Worm (Caenorhabditis elegans): ENCODE results near the gene mesp-1.

The mesp-1 gene

DNA sequence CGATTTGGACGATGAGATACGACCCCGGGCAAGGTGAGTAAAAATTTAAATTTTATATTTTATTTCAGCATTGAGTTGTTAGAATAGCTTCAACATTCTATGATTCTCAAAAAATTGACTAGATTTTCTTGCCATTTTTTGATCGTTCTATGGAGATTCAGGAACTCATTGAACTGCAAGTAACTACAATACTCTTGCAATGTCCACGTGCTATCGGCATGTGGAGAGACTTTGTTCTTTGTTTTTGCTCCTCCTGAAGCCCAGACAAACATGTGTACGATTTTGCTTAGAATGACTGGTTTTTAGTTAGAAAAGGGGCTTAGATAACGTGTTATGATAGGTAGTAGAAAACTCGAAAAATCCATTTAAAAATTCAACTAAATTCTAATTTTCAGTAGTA is 36.8 kb downstream of the mesp-1 start:
- TF ChIP-seq sma-9 (GFP tag; optimal IDR thresholded peaks at IDR 0.05) (peak; percentile 30), sma-9 (tag; optimal IDR thresholded peaks at IDR 0.05) (no peak), ama-1 (optimal IDR thresholded peaks at IDR 0.05) (peak; percentile 45), unc-62 (GFP tag; optimal IDR thresholded peaks at IDR 0.05) (no peak), nhr-129 (tag; optimal IDR thresholded peaks at IDR 0.05) (peak; percentile 5)

DNA sequence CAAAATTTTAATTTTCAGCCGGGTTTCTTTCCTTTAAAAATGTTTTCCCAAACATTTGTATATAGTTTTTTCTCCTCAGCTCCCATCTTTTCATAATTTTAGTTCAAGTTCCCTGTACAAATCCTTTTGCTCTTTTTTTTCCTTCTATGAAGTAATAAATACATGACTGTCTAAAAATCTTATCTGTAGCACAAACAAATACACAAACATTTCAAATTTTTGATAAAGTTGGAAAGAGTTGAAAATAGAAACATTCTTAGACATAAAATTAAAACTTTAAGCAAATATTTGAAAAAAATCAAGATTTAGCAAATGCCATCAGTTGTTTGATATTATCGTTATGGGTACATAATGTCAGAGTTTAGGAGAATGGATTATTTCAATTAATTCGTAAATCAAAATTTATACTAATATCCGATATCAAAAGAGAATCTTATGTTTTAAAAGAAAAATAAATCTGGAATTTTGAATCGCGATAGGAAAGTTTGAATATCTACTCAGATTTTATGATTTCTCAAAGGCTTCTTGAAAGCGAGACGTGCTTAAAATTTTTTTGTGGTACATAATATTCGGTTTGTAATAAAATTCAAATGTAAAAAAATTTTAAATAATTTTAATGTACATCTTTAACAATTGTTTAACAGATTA is 39.0 kb downstream of the mesp-1 start:
- TF ChIP-seq nhr-25 (tag; optimal IDR thresholded peaks at IDR 0.05): no peak
- peak; percentile 18 for TF ChIP-seq gmeb-1 (tag; optimal IDR thresholded peaks at IDR 0.05)
- TF ChIP-seq skn-1 (tag; optimal IDR thresholded peaks at IDR 0.05): no peak
- TF ChIP-seq nhr-77 (tag; optimal IDR thresholded peaks at IDR 0.05): no peak
- TF ChIP-seq sem-4 (tag; optimal IDR thresholded peaks at IDR 0.05): no peak
- no peak for TF ChIP-seq egl-27 (tag; optimal IDR thresholded peaks at IDR 0.05)
- TF ChIP-seq blmp-1 (tag; optimal IDR thresholded peaks at IDR 0.05; ENCODE audit: insufficient read depth): no peak
- no peak for TF ChIP-seq unc-55 (GFP tag; optimal IDR thresholded peaks at IDR 0.05)
- TF ChIP-seq mbf-1 (tag; optimal IDR thresholded peaks at IDR 0.05): no peak
- no peak for TF ChIP-seq lsy-2 (tag; optimal IDR thresholded peaks at IDR 0.05)
- TF ChIP-seq lin-13 (GFP tag; optimal IDR thresholded peaks at IDR 0.05): peak; percentile 0
- TF ChIP-seq peb-1 (tag; optimal IDR thresholded peaks at IDR 0.05): no peak
- no peak for TF ChIP-seq zag-1 (tag; optimal IDR thresholded peaks at IDR 0.05)
- TF ChIP-seq ztf-4 (tag; optimal IDR thresholded peaks at IDR 0.05): no peak
- TF ChIP-seq ztf-1 (GFP tag; conservative IDR thresholded peaks at IDR 0.05): no peak
- peak; percentile 36 for TF ChIP-seq sma-3 (GFP tag; optimal IDR thresholded peaks at IDR 0.05)

DNA sequence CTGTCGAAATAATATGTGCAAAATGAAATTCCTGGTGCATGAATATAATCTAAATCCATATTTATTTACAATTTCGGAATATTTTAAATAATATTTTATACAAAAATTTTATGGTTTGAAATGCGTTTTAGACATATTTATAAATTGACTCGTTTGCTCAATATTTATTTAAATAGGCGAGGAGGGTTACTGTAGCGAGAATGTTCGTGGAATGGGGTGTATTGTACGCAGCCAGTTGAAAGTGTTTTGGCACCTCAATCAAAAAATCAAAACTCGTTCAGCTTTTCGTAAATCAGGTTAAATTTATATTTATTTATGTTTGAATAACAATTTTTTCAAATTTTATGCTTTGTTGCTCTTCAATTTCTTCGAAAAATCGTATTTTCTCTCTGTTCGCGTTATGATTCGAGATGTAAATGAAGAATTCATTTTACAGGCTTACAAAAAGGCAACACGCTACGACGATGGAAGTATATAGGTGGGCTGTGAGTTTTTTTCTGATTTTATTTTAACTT is 39.6 kb downstream of the mesp-1 start, which contains the start of gene hyl-1:
Gene hyl-1, plus strand, starts transcription at position 465 of the 515 bp plus-strand sequence.
- no peak for TF ChIP-seq Y55F3AM.14 (GFP tag; optimal IDR thresholded peaks at IDR 0.05)
- no peak for TF ChIP-seq ztf-1 (GFP tag; conservative IDR thresholded peaks at IDR 0.05)
- TF ChIP-seq skn-1 (tag; optimal IDR thresholded peaks at IDR 0.05): no peak
- no peak for TF ChIP-seq ceh-82 (tag; optimal IDR thresholded peaks at IDR 0.05)
- TF ChIP-seq unc-62 (GFP tag; optimal IDR thresholded peaks at IDR 0.05): no peak
- TF ChIP-seq alr-1 (tag; optimal IDR thresholded peaks at IDR 0.05): no peak
- no peak for TF ChIP-seq sem-4 (tag; optimal IDR thresholded peaks at IDR 0.05)
- no peak for TF ChIP-seq mab-5 (tag; optimal IDR thresholded peaks at IDR 0.05)
- no peak for TF ChIP-seq lin-13 (GFP tag; optimal IDR thresholded peaks at IDR 0.05)
- no peak for TF ChIP-seq nhr-77 (tag; optimal IDR thresholded peaks at IDR 0.05)
- TF ChIP-seq lin-39 (tag; optimal IDR thresholded peaks at IDR 0.05): no peak
- TF ChIP-seq ZK546.5 (tag; optimal IDR thresholded peaks at IDR 0.05): no peak
- TF ChIP-seq snpc-4 (tag; optimal IDR thresholded peaks at IDR 0.05): no peak
- no peak for TF ChIP-seq ztf-4 (tag; optimal IDR thresholded peaks at IDR 0.05)
- no peak for TF ChIP-seq ama-1 (optimal IDR thresholded peaks at IDR 0.05)
- TF ChIP-seq unc-39 (tag; optimal IDR thresholded peaks at IDR 0.05): no peak

DNA sequence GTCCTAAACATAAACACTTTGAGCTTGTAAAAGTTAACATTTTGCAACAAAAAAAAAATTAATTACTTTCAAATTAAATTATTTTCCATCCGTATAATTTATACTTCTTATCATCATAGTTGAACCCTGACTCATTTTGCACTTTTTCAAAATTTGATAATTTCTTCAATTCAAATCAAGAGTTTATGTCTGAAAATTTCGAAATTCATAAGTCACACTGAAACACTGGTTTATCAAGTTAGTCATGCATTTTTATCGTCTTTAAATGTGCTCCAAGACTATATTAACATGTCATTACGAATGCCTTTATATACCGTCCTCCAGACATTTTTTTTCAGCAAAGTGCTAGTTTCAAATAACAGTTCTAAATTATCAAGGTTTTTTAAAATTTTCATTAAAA is 40.5 kb downstream of the mesp-1 start:
- TF ChIP-seq Y55F3AM.14 (GFP tag; optimal IDR thresholded peaks at IDR 0.05) (no peak), ztf-4 (tag; optimal IDR thresholded peaks at IDR 0.05) (no peak), sma-9 (GFP tag; optimal IDR thresholded peaks at IDR 0.05) (peak; percentile 46), sma-9 (tag; optimal IDR thresholded peaks at IDR 0.05) (no peak), fos-1 (tag; optimal IDR thresholded peaks at IDR 0.05) (peak; percentile 95)

DNA sequence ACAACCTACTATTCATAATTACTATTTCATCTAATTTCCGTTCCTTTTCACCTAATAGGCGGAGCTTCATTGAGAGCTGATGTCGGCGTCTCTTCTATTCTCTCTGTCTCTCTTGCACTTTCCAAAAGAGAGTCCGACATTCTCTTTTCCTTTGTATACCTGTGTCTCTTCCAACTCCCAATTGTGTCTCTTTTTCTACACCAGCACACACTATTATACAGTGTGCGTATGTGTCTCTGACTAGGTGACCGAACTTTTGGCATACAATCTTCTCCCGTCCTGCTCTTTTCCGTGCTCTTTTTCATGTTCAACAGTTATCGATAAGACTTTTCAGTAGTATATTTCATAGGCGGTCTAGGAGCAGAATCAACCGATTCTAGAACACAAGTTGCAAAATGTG is 41.2 kb downstream of the mesp-1 start:
- TF ChIP-seq Y55F3AM.14 (GFP tag; optimal IDR thresholded peaks at IDR 0.05) (no peak), F13H6.1 (tag; optimal IDR thresholded peaks at IDR 0.05) (peak; percentile 25), fos-1 (tag; optimal IDR thresholded peaks at IDR 0.05) (peak; percentile 95), sma-9 (GFP tag; optimal IDR thresholded peaks at IDR 0.05) (peak; percentile 33), sma-9 (tag; optimal IDR thresholded peaks at IDR 0.05) (no peak), crh-2 (tag; optimal IDR thresholded peaks at IDR 0.05) (peak; percentile 29), ztf-11 (tag; optimal IDR thresholded peaks at IDR 0.05) (no peak)
